Worm (Caenorhabditis elegans): ENCODE measurements around the gene hot-3.

ce11 chrII:13972199-13972598 lies 40.4 kb upstream of the hot-3 start:
- TF ChIP-seq unc-39 (tag; optimal IDR thresholded peaks at IDR 0.05): no peak
- no peak for TF ChIP-seq nhr-237 (tag; optimal IDR thresholded peaks at IDR 0.05)
- TF ChIP-seq R02D3.7 (tag; optimal IDR thresholded peaks at IDR 0.05): no peak
- TF ChIP-seq nhr-10 (tag; optimal IDR thresholded peaks at IDR 0.05): no peak
